Worm (Caenorhabditis elegans): Measurements from ENCODE around the gene sru-42.

sru-42 gene

DNA sequence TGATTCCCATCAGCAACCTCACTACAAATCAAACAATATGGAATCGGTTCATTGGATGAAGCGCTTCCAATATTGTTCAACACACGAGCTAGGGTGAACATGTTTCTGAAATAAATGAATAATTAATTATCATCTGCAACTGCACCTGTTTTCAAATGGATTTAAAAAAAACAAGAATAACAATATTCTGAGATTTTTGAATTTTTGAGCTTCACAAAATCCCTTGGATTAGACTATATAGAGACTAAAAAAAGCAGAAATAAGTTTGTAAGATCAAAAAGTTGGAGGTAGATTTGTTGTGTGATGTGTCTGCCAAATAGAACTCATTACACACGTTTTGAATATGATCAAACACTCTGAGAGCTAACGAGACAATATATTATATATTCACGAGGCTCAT is 49.5 kb downstream of the sru-42 start, which contains the start of gene nhr-199:
Gene nhr-199 (minus strand): TSS at position 101 of the 400 bp plus-strand sequence.
- TF ChIP-seq pqm-1 (tag; optimal IDR thresholded peaks at IDR 0.05) (no peak), egl-27 (tag; optimal IDR thresholded peaks at IDR 0.05) (no peak), unc-62 (GFP tag; optimal IDR thresholded peaks at IDR 0.05) (no peak), ztf-11 (tag; optimal IDR thresholded peaks at IDR 0.05) (no peak)
